Worm (Caenorhabditis elegans) whole organism, L4/young adult: Measurements from ENCODE around the gene nhr-19.

Source experiments
- W03F9.2 ChIP-seq: fragments of 150-350 bp; optimal IDR thresholded peaks from 2 replicates; lab custom pipeline; 2014; ENCODE audit warnings: missing biosample characterization, missing genetic modification characterization
- dao-5 ChIP-seq: sonication (generic microtip); optimal IDR thresholded peaks from 2 replicates; lab custom pipeline; 2016; ENCODE audit warnings: missing genotype, missing genetic modification characterization, moderate library complexity, missing compliant biosample characterization
- him-1 ChIP-seq: sonication (generic microtip); optimal IDR thresholded peaks from 2 replicates; lab custom pipeline; 2016; ENCODE audit warnings: missing genotype, missing genetic modification reagents, missing genetic modification characterization, missing compliant biosample characterization

DNA sequence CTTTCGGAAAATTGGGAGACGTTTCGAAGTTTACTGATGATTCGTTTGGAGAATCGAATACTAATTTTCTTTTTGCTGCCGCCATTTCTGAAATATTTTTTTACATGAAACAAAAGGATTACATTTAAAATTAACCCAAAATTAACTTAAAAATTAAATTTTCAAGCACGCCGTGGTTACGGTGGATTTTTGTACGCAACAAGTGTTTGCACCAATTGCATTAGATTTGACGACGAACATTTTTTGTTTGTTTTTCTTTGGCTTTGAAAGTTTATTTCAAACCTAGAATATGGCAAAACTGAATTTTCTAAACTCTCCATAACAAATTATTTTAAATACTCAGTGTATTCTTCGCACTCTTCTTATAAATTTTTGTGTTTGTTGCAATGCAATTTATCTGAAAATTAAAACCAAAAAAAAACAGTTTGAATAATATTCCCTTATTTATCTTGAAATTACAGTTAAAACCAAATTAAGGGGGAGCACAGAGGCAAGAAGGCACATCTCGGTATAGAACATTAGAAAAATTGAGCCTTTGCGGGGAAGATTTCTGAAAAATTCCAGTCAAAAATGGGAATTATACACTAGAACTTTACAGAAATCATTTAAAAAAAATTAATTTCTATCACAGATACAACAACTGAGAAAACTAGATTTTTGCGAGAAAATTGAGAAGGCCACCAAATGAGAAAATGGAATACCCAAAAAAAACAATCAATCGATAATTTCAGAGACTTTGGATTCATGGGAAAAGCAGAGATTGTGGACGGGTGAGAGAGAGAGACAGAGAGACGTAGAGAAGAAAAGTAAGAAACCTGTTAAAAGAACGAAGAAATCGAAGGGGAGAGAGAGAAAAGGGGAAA, 11.9 kb upstream of the nhr-19 start, which contains the start of gene hal-3:
- no peak for TF ChIP-seq dao-5 (tag; lab: Kevin White, UChicago)
- peak; percentile 16 for TF ChIP-seq W03F9.2 (tag; lab: Kevin White, UChicago)
- TF ChIP-seq him-1, result no peak
